Fruit fly (Drosophila melanogaster) whole organism: Measurements from ENCODE around the gene KP78a.

ENCODE experiments used
- CG8478 ChIP-seq: fragments of >200 bp; optimal IDR thresholded peaks from 2 replicates; lab custom pipeline; 2018; ENCODE audit warnings: inconsistent platforms
- Dll ChIP-seq: fragments of >200 bp; optimal IDR thresholded peaks from 2 replicates; lab custom pipeline; 2017
- EcR ChIP-seq, 2 experiments: fragments of >200 bp; optimal IDR thresholded peaks; 2 replicates each; lab custom pipeline; 2017; ENCODE audit warnings: missing biosample characterization in 2 of 2, missing genetic modification characterization in 2 of 2, missing genetic modification reagents in 2 of 2
- pan ChIP-seq: fragments of >200 bp; optimal IDR thresholded peaks from 2 replicates; lab custom pipeline; 2017
- psq ChIP-seq: fragments of >200 bp; optimal IDR thresholded peaks from 2 replicates; lab custom pipeline; 2017
- usp ChIP-seq: fragments of >200 bp; optimal IDR thresholded peaks from 2 replicates; lab custom pipeline; 2017; ENCODE audit warnings: missing biosample characterization, missing genetic modification characterization, mixed read lengths

DNA sequence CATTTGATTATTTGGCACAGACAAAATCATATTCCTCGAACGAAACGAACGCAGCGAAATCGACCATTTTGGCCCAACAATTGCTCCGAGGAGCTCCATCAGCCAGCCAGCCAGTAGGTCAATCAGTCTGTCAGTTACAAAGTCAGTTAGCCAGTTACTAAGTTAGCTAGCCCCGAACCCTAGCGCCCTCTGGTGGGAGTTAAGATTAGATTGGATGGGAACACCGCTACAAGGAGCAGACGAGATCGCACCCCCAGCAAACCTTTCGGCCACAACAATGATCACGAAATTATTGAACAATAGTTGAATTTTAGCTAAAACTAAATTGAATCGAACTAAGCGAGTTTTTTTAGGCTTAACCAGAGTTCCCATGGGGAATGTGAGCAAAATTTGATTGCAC is 41.0 kb upstream of the KP78a start:
- no peak for TF ChIP-seq usp
- TF ChIP-seq CG8478 (lab: Kevin White, UChicago): no peak
- no peak for TF ChIP-seq pan (lab: Kevin White, UChicago)
- TF ChIP-seq EcR (GFP tag; optimal IDR thresholded peaks at IDR 0.05; lab: Kevin White, UChicago): no peak
- TF ChIP-seq Dll (lab: Kevin White, UChicago): no peak
- no peak for TF ChIP-seq psq (lab: Kevin White, UChicago)
